Worm (Caenorhabditis elegans) whole organism, late embryonic: Measurements from ENCODE around the gene par-4.

Source experiments
- ama-1 ChIP-seq: fragments of 150-350 bp; optimal IDR thresholded peaks from 2 replicates; lab custom pipeline; 2014
- ceh-6 ChIP-seq: fragments of 200-800 bp; sonication (Bioruptor generic); optimal IDR thresholded peaks from 2 replicates; lab custom pipeline; 2018; ENCODE audit warnings: mild to moderate bottlenecking, missing genetic modification characterization, missing compliant biosample characterization
- dmd-4 ChIP-seq: sonication (generic microtip); optimal IDR thresholded peaks from 2 replicates; lab custom pipeline; 2016; ENCODE audit warnings: borderline replicate concordance, missing genetic modification characterization, missing compliant biosample characterization
- dve-1 ChIP-seq: sonication (generic microtip); optimal IDR thresholded peaks from 2 replicates; lab custom pipeline; 2017; ENCODE audit warnings: antibody characterized with exemption, mild to moderate bottlenecking, missing genetic modification characterization, missing compliant biosample characterization
- ets-4 ChIP-seq: sonication (generic microtip); optimal IDR thresholded peaks from 2 replicates; lab custom pipeline; 2016; ENCODE audit warnings: missing genetic modification characterization, missing compliant biosample characterization
- eyg-1 ChIP-seq: sonication (generic microtip); optimal IDR thresholded peaks from 2 replicates; lab custom pipeline; 2016; ENCODE audit warnings: missing genotype, missing genetic modification characterization, missing compliant biosample characterization
- rnt-1 ChIP-seq: sonication (generic microtip); optimal IDR thresholded peaks from 2 replicates; lab custom pipeline; 2016; ENCODE audit warnings: missing genetic modification characterization, missing compliant biosample characterization
- sdc-2 ChIP-seq: sonication (generic microtip); optimal IDR thresholded peaks from 2 replicates; lab custom pipeline; 2016; ENCODE audit warnings: missing genotype, missing genetic modification characterization, missing compliant biosample characterization

- TF ChIP-seq dve-1 (no peak), ceh-6 (GFP tag; lab: Kevin White, UChicago) (no peak), ets-4 (no peak), eyg-1 (tag; lab: Kevin White, UChicago) (no peak), ama-1 (lab: Kevin White, UChicago) (no peak), dmd-4 (tag; lab: Kevin White, UChicago) (no peak), sdc-2 (tag; lab: Kevin White, UChicago) (no peak), rnt-1 (tag; lab: Kevin White, UChicago) (no peak)
These were observed 45.0 kb downstream of the par-4 start, which contains the start of gene Y37H2A.14 for ce11 chrV:18143445-18143844.
